Worm (Caenorhabditis elegans) whole organism, L3 larva: ENCODE measurements around the gene F25D1.5.

Source experiments
- aly-2 ChIP-seq: fragments of 150-350 bp; optimal IDR thresholded peaks from 2 replicates; lab custom pipeline; 2014; ENCODE audit warnings: missing biosample characterization, missing genetic modification characterization
- ama-1 ChIP-seq: fragments of 150-350 bp; optimal IDR thresholded peaks from 2 replicates; lab custom pipeline; 2018

ce11 chrV:10540024-10540423 is 6.6 kb downstream of the F25D1.5 start, which contains the start of gene degt-1:
- no peak for TF ChIP-seq aly-2
- TF ChIP-seq ama-1 (lab: Kevin White, UChicago) = no peak
